Worm (Caenorhabditis elegans) whole organism, late embryonic: Measurements from ENCODE around the gene nlp-29.

ENCODE experiments used
- C38D4.7 ChIP-seq: fragments of 200-800 bp; sonication (Bioruptor generic); optimal IDR thresholded peaks from 2 replicates; lab custom pipeline; 2018; ENCODE audit warnings: mild to moderate bottlenecking, missing genetic modification characterization, moderate library complexity, missing compliant biosample characterization
- F13H6.1 ChIP-seq: sonication (generic microtip); optimal IDR thresholded peaks from 2 replicates; lab custom pipeline; 2016; ENCODE audit warnings: missing genetic modification characterization, missing compliant biosample characterization
- K02D7.2 ChIP-seq: sonication (generic microtip); optimal IDR thresholded peaks from 2 replicates; lab custom pipeline; 2017; ENCODE audit warnings: mild to moderate bottlenecking, missing genetic modification characterization, missing compliant biosample characterization
- ahr-1 ChIP-seq: sonication (generic microtip); optimal IDR thresholded peaks from 2 replicates; lab custom pipeline; 2016; ENCODE audit warnings: missing genetic modification characterization, missing compliant biosample characterization
- ceh-18 ChIP-seq: sonication (generic microtip); optimal IDR thresholded peaks from 2 replicates; lab custom pipeline; 2016; ENCODE audit warnings: missing genetic modification characterization, missing compliant biosample characterization
- ceh-22 ChIP-seq: sonication (generic microtip); optimal IDR thresholded peaks from 2 replicates; lab custom pipeline; 2017; ENCODE audit warnings: missing biosample characterization, missing genetic modification characterization
- ceh-30 ChIP-seq: fragments of 150-350 bp; optimal IDR thresholded peaks from 2 replicates; lab custom pipeline; 2014; ENCODE audit warnings: missing biosample characterization, missing genetic modification characterization
- ceh-31 ChIP-seq: sonication (generic microtip); optimal IDR thresholded peaks from 2 replicates; lab custom pipeline; 2016; ENCODE audit warnings: missing genetic modification characterization, missing compliant biosample characterization
- ceh-34 ChIP-seq: sonication (generic microtip); optimal IDR thresholded peaks from 2 replicates; lab custom pipeline; 2016; ENCODE audit warnings: mild to moderate bottlenecking, missing genetic modification characterization, missing compliant biosample characterization
- ceh-45 ChIP-seq: fragments of 200-800 bp; sonication (Bioruptor generic); IDR thresholded peaks from 2 replicates; pipeline ENCODE4 v1.3.6; 2022; ENCODE audit warnings: missing genetic modification reagents, missing genetic modification characterization, missing compliant biosample characterization
- ceh-9 ChIP-seq: sonication (generic microtip); optimal IDR thresholded peaks from 2 replicates; lab custom pipeline; 2016; ENCODE audit warnings: mild to moderate bottlenecking, missing genetic modification characterization, inconsistent platforms, missing compliant biosample characterization
- elt-2 ChIP-seq: sonication (generic microtip); optimal IDR thresholded peaks from 2 replicates; lab custom pipeline; 2016; ENCODE audit warnings: missing genetic modification reagents, missing genetic modification characterization, missing compliant biosample characterization
- elt-4 ChIP-seq: sonication (generic microtip); optimal IDR thresholded peaks from 2 replicates; lab custom pipeline; 2016; ENCODE audit warnings: missing genetic modification characterization, missing compliant biosample characterization
- ets-4 ChIP-seq: sonication (generic microtip); optimal IDR thresholded peaks from 2 replicates; lab custom pipeline; 2016; ENCODE audit warnings: missing genetic modification characterization, missing compliant biosample characterization
- eyg-1 ChIP-seq: sonication (generic microtip); optimal IDR thresholded peaks from 2 replicates; lab custom pipeline; 2016; ENCODE audit warnings: missing genotype, missing genetic modification characterization, missing compliant biosample characterization
- fax-1 ChIP-seq: sonication (generic microtip); optimal IDR thresholded peaks from 2 replicates; lab custom pipeline; 2016; ENCODE audit warnings: missing genotype, missing genetic modification characterization, missing compliant biosample characterization
- fkh-6 ChIP-seq: sonication (generic microtip); optimal IDR thresholded peaks from 2 replicates; lab custom pipeline; 2016; ENCODE audit warnings: missing genetic modification characterization, missing compliant biosample characterization
- gmeb-2 ChIP-seq: sonication (generic microtip); optimal IDR thresholded peaks from 2 replicates; lab custom pipeline; 2016; ENCODE audit warnings: missing genetic modification characterization, inconsistent platforms, missing compliant biosample characterization
- hlh-30 ChIP-seq: sonication (generic microtip); optimal IDR thresholded peaks from 2 replicates; lab custom pipeline; 2017; ENCODE audit warnings: antibody characterized with exemption, missing genetic modification characterization, missing compliant biosample characterization; ENCODE audit not compliant: insufficient read depth
- hlh-8 ChIP-seq: sonication (generic microtip); optimal IDR thresholded peaks from 2 replicates; lab custom pipeline; 2016; ENCODE audit warnings: missing genotype, missing genetic modification characterization, missing compliant biosample characterization
- lim-6 ChIP-seq: sonication (generic microtip); optimal IDR thresholded peaks from 2 replicates; lab custom pipeline; 2016; ENCODE audit warnings: missing genetic modification characterization, missing compliant biosample characterization
- lin-11 ChIP-seq: fragments of 200-800 bp; sonication (Bioruptor generic); optimal IDR thresholded peaks from 2 replicates; lab custom pipeline; 2018; ENCODE audit warnings: mild to moderate bottlenecking, missing genetic modification characterization, missing compliant biosample characterization
- mec-3 ChIP-seq: sonication (generic microtip); optimal IDR thresholded peaks from 2 replicates; lab custom pipeline; 2016; ENCODE audit warnings: borderline replicate concordance, missing genetic modification characterization, missing compliant biosample characterization
- nfya-1 ChIP-seq: sonication (generic microtip); optimal IDR thresholded peaks from 2 replicates; lab custom pipeline; 2017; ENCODE audit warnings: missing genetic modification characterization, mild to moderate bottlenecking, missing compliant biosample characterization, antibody characterized with exemption, moderate library complexity
- npax-4 ChIP-seq: sonication (generic microtip); optimal IDR thresholded peaks from 2 replicates; lab custom pipeline; 2016; ENCODE audit warnings: missing genetic modification characterization, missing compliant biosample characterization
- pag-3 ChIP-seq: sonication (generic microtip); optimal IDR thresholded peaks from 2 replicates; lab custom pipeline; 2016; ENCODE audit warnings: missing compliant biosample characterization, missing genetic modification characterization, borderline replicate concordance
- pax-1 ChIP-seq: fragments of 150-350 bp; optimal IDR thresholded peaks from 2 replicates; lab custom pipeline; 2014; ENCODE audit warnings: missing biosample characterization, missing genetic modification characterization
- pha-2 ChIP-seq: sonication (generic microtip); optimal IDR thresholded peaks from 2 replicates; lab custom pipeline; 2017; ENCODE audit warnings: mild to moderate bottlenecking, missing genetic modification characterization, missing compliant biosample characterization
- pha-4 ChIP-seq: fragments of 150-350 bp; optimal IDR thresholded peaks from 2 replicates; lab custom pipeline; 2018; ENCODE audit warnings: missing biosample characterization, missing genetic modification reagents, missing genetic modification characterization
- ref-2 ChIP-seq: sonication (generic microtip); optimal IDR thresholded peaks from 2 replicates; lab custom pipeline; 2016; ENCODE audit warnings: missing genetic modification characterization, missing compliant biosample characterization
- syd-9 ChIP-seq: sonication (generic microtip); optimal IDR thresholded peaks from 2 replicates; lab custom pipeline; 2016; ENCODE audit warnings: mild to moderate bottlenecking, missing genetic modification characterization, moderate library complexity, missing compliant biosample characterization
- tbx-2 ChIP-seq: sonication (generic microtip); optimal IDR thresholded peaks from 2 replicates; lab custom pipeline; 2016; ENCODE audit warnings: missing genetic modification characterization, missing compliant biosample characterization
- tbx-7 ChIP-seq: sonication (generic microtip); optimal IDR thresholded peaks from 2 replicates; lab custom pipeline; 2016; ENCODE audit warnings: missing genotype, missing genetic modification characterization, missing compliant biosample characterization
- ttx-3 ChIP-seq: sonication (generic microtip); optimal IDR thresholded peaks from 2 replicates; lab custom pipeline; 2016; ENCODE audit warnings: missing genetic modification reagents, missing genetic modification characterization, missing compliant biosample characterization
- unc-3 ChIP-seq, 2 experiments: fragments of 200-800 bp in 1 of 2; sonication (Bioruptor generic) in 1 of 2; sonication (generic microtip) in 1 of 2; conservative IDR thresholded peaks in 1 of 2; optimal IDR thresholded peaks in 1 of 2; 2 replicates each; pipeline versions ENCODE4 v1.3.6 to Lab custom; 2016 to 2022; ENCODE audit warnings: missing compliant biosample characterization in 2 of 2, missing genetic modification characterization in 2 of 2, missing genetic modification reagents in 1 of 2
- zip-5 ChIP-seq: sonication (generic microtip); optimal IDR thresholded peaks from 2 replicates; lab custom pipeline; 2016; ENCODE audit warnings: missing genetic modification characterization, missing compliant biosample characterization
- ztf-16 ChIP-seq: sonication (generic microtip); optimal IDR thresholded peaks from 2 replicates; lab custom pipeline; 2017; ENCODE audit warnings: missing genetic modification characterization, missing compliant biosample characterization

The nlp-29 gene

DNA sequence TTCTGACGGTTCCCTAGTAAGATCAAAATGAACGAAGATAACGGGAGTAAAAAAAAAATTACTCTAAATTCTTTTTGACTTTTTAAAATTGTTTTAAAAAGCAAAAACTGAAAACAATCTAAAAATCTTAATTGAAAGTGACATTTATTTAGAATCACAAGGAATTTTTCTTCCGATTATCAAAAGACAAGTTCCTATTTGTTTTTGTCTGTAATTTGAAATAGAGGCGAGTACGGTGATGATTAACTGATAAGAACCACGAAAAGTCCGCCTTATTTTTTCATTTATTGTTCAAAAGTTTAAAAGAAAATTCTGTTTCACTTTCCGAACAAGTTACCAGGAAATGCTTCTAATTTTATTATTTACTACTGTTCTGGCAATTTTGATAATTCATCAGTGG lies 34.5 kb upstream of the nlp-29 start, which contains the start of gene dach-1:
TSS of gene dach-1 (plus strand) at position 301 of the 400 bp plus-strand sequence.
- TF ChIP-seq fax-1 (no peak), ceh-30 (tag; lab: Kevin White, UChicago) (no peak), fkh-6 (no peak), mec-3 (tag; lab: Kevin White, UChicago) (no peak), pha-2 (tag; lab: Kevin White, UChicago) (no peak), C38D4.7 (GFP tag; lab: Kevin White, UChicago) (no peak), pag-3 (tag; lab: Kevin White, UChicago) (no peak), tbx-7 (tag; lab: Kevin White, UChicago) (no peak), ttx-3 (tag; lab: Kevin White, UChicago) (no peak), elt-2 (tag; lab: Kevin White, UChicago) (no peak), ceh-45 (GFP tag; lab: Robert Waterston, UW) (no peak), ceh-9 (tag; lab: Kevin White, UChicago) (no peak)

DNA sequence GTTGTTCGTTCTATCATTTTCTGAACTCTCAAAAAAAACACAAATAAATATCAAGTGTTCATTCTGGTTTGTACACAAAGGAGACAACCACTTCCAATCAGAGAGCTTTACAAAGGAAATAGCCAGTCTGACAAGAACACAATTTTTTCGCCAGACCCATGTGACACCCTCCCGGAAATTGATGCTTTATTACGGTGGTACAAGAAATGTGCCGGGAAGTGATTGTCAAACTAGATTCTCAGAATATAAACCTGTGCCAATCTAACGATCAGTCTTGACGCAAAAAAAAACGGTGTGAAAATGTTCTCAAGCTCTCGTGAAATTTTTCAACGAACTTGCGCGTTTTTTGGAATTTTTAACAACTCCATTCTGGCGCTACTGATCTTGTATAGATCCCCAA lies 30.5 kb upstream of the nlp-29 start, which contains the start of gene str-247:
TSS of gene str-247 (plus strand) at position 301 of the 400 bp plus-strand sequence.
- no peak for TF ChIP-seq ceh-18 (tag; lab: Kevin White, UChicago)
- TF ChIP-seq ets-4: no peak
- no peak for TF ChIP-seq ceh-45 (GFP tag; lab: Robert Waterston, UW)
- no peak for TF ChIP-seq hlh-30 (tag; lab: Kevin White, UChicago)
- no peak for TF ChIP-seq ceh-22 (tag; lab: Kevin White, UChicago)
- TF ChIP-seq hlh-8 (tag; lab: Kevin White, UChicago): no peak
- no peak for TF ChIP-seq ref-2

DNA sequence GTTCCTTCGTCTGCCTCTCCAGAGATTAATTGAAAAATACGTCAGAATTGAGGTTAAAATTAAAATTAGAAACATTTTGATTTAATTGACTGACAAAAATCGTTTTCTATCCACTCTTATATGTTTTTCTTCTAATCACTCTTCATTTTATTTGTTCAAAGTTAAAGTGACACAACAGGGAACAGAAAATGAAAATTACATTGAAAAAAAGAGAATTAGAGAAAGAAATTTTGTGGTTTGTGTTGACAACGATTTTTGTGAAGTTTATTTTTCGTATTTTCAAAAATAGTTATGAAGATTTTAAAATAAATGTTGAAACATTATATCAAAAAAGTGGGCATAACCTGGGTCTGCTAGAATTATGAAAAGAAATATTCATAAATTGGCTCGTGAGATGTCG lies 26.6 kb upstream of the nlp-29 start, which contains the start of gene cyp-34A5:
TSS of gene cyp-34A5 (minus strand) at position 101 of the 400 bp plus-strand sequence.
- TF ChIP-seq ceh-34 (tag; lab: Kevin White, UChicago) (no peak), gmeb-2 (tag; lab: Kevin White, UChicago) (no peak), K02D7.2 (no peak), elt-4 (no peak), syd-9 (tag; lab: Kevin White, UChicago) (no peak), tbx-7 (tag; lab: Kevin White, UChicago) (no peak), hlh-8 (tag; lab: Kevin White, UChicago) (no peak), lim-6 (tag; lab: Kevin White, UChicago) (no peak), zip-5 (tag; lab: Kevin White, UChicago) (no peak), nfya-1 (tag; lab: Kevin White, UChicago) (no peak), ahr-1 (tag; lab: Kevin White, UChicago) (no peak), pha-4 (tag; lab: Kevin White, UChicago) (no peak), ceh-30 (tag; lab: Kevin White, UChicago) (no peak), pha-2 (tag; lab: Kevin White, UChicago) (no peak), F13H6.1 (tag; lab: Kevin White, UChicago) (no peak), eyg-1 (tag; lab: Kevin White, UChicago) (no peak)

DNA sequence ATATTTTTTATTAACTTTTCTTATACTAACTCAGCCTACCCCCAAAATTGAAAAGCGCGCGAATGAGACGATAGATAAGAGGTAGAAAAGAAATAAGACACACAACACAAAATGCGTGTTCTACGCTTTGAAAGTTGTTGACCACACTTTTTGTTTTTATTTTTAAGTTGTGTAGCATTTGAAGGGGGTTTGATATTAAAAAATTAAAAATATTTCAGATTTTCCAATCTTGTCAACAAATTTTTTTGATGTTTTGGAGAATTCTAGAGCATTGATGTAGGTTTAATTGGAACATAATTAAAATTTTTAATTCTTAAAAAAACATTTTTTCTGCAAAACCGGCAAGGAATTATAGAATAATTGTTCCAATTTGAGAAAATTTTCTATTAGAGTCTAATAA lies 23.0 kb upstream of the nlp-29 start, which contains the start of gene cyp-34A6:
TSS of gene cyp-34A6 (minus strand) at position 101 of the 400 bp plus-strand sequence.
- TF ChIP-seq unc-3 (GFP tag; conservative IDR thresholded peaks at IDR 0.05; lab: Robert Waterston, UW): no peak
- TF ChIP-seq unc-3 (tag; optimal IDR thresholded peaks at IDR 0.05; lab: Kevin White, UChicago): no peak
- TF ChIP-seq elt-2 (tag; lab: Kevin White, UChicago): no peak
- no peak for TF ChIP-seq pax-1 (tag; lab: Kevin White, UChicago)
- no peak for TF ChIP-seq ceh-31 (tag; lab: Kevin White, UChicago)
- no peak for TF ChIP-seq npax-4 (tag; lab: Kevin White, UChicago)
- TF ChIP-seq tbx-2 (tag; lab: Kevin White, UChicago): no peak
- TF ChIP-seq ztf-16 (tag; lab: Kevin White, UChicago): no peak
- no peak for TF ChIP-seq lin-11 (tag; lab: Kevin White, UChicago)
- TF ChIP-seq nfya-1 (tag; lab: Kevin White, UChicago): no peak
